Fruit fly (Drosophila melanogaster) whole organism, wandering third instar larva: ENCODE data around the gene sad.

ENCODE experiments used
- Abd-B ChIP-seq: fragments of >200 bp; optimal IDR thresholded peaks from 2 replicates; lab custom pipeline; 2017; ENCODE audit warnings: missing biosample characterization, missing genetic modification characterization
- CG32264 ChIP-seq: fragments of 200-800 bp; sonication (Bioruptor generic); optimal IDR thresholded peaks from 2 replicates; lab custom pipeline; 2016; ENCODE audit warnings: missing biosample characterization, missing genetic modification characterization
- CG9705 ChIP-seq: fragments of 200-800 bp; sonication (Bioruptor generic); optimal IDR thresholded peaks from 2 replicates; lab custom pipeline; 2018; ENCODE audit warnings: missing biosample characterization, mild to moderate bottlenecking, missing genetic modification characterization
- CrebA ChIP-seq: fragments of 200-800 bp; sonication (Bioruptor generic); optimal IDR thresholded peaks from 2 replicates; lab custom pipeline; 2016; ENCODE audit warnings: missing biosample characterization, mild to moderate bottlenecking, missing genetic modification characterization, borderline replicate concordance
- Dfd ChIP-seq: fragments of >200 bp; optimal IDR thresholded peaks from 2 replicates; lab custom pipeline; 2017; ENCODE audit warnings: missing biosample characterization, missing genetic modification characterization
- Dif ChIP-seq: fragments of 200-275, 200-300 bp; sonication (Bioruptor generic); optimal IDR thresholded peaks from 2 replicates; lab custom pipeline; 2018; ENCODE audit warnings: missing biosample characterization, missing genetic modification characterization; ENCODE audit not compliant: partially characterized antibody
- GATAd ChIP-seq: sonication (Bioruptor generic); optimal IDR thresholded peaks from 2 replicates; lab custom pipeline; 2016; ENCODE audit warnings: missing biosample characterization, missing genetic modification characterization
- HLH106 ChIP-seq: fragments of 200-800 bp; optimal IDR thresholded peaks from 3 replicates; lab custom pipeline; 2019; ENCODE audit warnings: missing biosample characterization, mild to moderate bottlenecking, missing genetic modification characterization, moderate library complexity
- Hnf4 ChIP-seq: fragments of 200-800 bp; sonication (Bioruptor generic); optimal IDR thresholded peaks from 2 replicates; lab custom pipeline; 2016; ENCODE audit warnings: missing biosample characterization, mild to moderate bottlenecking, missing genetic modification characterization
- Hr78 ChIP-seq: fragments of >200 bp; optimal IDR thresholded peaks from 2 replicates; lab custom pipeline; 2017; ENCODE audit warnings: missing biosample characterization, missing genetic modification characterization
- Hr83 ChIP-seq: fragments of 200-300 bp; sonication (Bioruptor generic); optimal IDR thresholded peaks from 2 replicates; lab custom pipeline; 2016; ENCODE audit warnings: missing biosample characterization, mild to moderate bottlenecking, missing genetic modification characterization, moderate library complexity; ENCODE audit not compliant: poor library complexity, severe bottlenecking
- Jra ChIP-seq: sonication (Bioruptor generic); optimal IDR thresholded peaks from 2 replicates; lab custom pipeline; 2016; ENCODE audit warnings: missing biosample characterization, missing genetic modification characterization
- Mio ChIP-seq: sonication (Bioruptor generic); optimal IDR thresholded peaks from 2 replicates; lab custom pipeline; 2016; ENCODE audit warnings: missing biosample characterization, missing genetic modification characterization
- Myc ChIP-seq: fragments of >200 bp; optimal IDR thresholded peaks from 2 replicates; lab custom pipeline; 2017
- OdsH ChIP-seq: fragments of 200-800 bp; sonication (Bioruptor generic); optimal IDR thresholded peaks from 2 replicates; lab custom pipeline; 2016; ENCODE audit warnings: missing biosample characterization, mild to moderate bottlenecking, missing genetic modification characterization
- Rel ChIP-seq, 2 experiments: fragments of 200-800 bp; sonication (Bioruptor generic) in 1 of 2; optimal IDR thresholded peaks; 2 replicates in 1 of 2; 3 replicates in 1 of 2; lab custom pipeline; 2016 to 2019; ENCODE audit warnings: mild to moderate bottlenecking in 2 of 2, missing biosample characterization in 2 of 2, missing genetic modification characterization in 2 of 2, moderate library complexity in 1 of 2
- Sp1 ChIP-seq: fragments of 200-800 bp; sonication (Bioruptor generic); optimal IDR thresholded peaks from 3 replicates; lab custom pipeline; 2019; ENCODE audit warnings: missing biosample characterization, mild to moderate bottlenecking, missing genetic modification characterization, moderate library complexity
- Vsx2 ChIP-seq: fragments of 200-300, 225-300 bp; sonication (Bioruptor generic); optimal IDR thresholded peaks from 2 replicates; lab custom pipeline; 2018; ENCODE audit warnings: missing biosample characterization, missing genetic modification characterization; ENCODE audit not compliant: partially characterized antibody
- br ChIP-seq: fragments of 200-800 bp; sonication (Bioruptor generic); optimal IDR thresholded peaks from 2 replicates; lab custom pipeline; 2016; ENCODE audit warnings: missing biosample characterization, missing genetic modification characterization
- brk ChIP-seq: fragments of 200-800 bp; sonication (Bioruptor generic); optimal IDR thresholded peaks from 2 replicates; lab custom pipeline; 2016; ENCODE audit warnings: missing biosample characterization, mild to moderate bottlenecking, missing genetic modification characterization
- dl ChIP-seq, 2 experiments: fragments of 175-275, 200-275 bp in 1 of 2; fragments of 200-275 bp in 1 of 2; sonication (Bioruptor generic); optimal IDR thresholded peaks; lab custom pipeline; 2018; ENCODE audit warnings: mild to moderate bottlenecking in 2 of 2, missing biosample characterization in 2 of 2, missing genetic modification characterization in 2 of 2, moderate library complexity in 2 of 2; ENCODE audit not compliant: partially characterized antibody in 2 of 2, insufficient read depth in 1 of 2
- dmrt93B ChIP-seq: fragments of 200-800 bp; sonication (Bioruptor generic); optimal IDR thresholded peaks from 2 replicates; lab custom pipeline; 2018; ENCODE audit warnings: missing biosample characterization, mild to moderate bottlenecking, missing genetic modification characterization
- dsf ChIP-seq: sonication (Bioruptor generic); optimal IDR thresholded peaks from 2 replicates; lab custom pipeline; 2016; ENCODE audit warnings: missing biosample characterization, missing genetic modification characterization, borderline replicate concordance
- ey ChIP-seq: fragments of 200-800 bp; sonication (Bioruptor generic); optimal IDR thresholded peaks from 2 replicates; lab custom pipeline; 2016; ENCODE audit warnings: missing biosample characterization, missing genetic modification characterization
- foxo ChIP-seq, 2 experiments: fragments of 200-800 bp; sonication (Bioruptor generic); optimal IDR thresholded peaks; 2 replicates in 1 of 2; 3 replicates in 1 of 2; lab custom pipeline; 2016 to 2017; ENCODE audit warnings: missing biosample characterization in 2 of 2, missing genetic modification characterization in 2 of 2
- fru ChIP-seq: fragments of 200-800 bp; sonication (Bioruptor generic); optimal IDR thresholded peaks from 3 replicates; lab custom pipeline; 2016; ENCODE audit warnings: missing biosample characterization, mild to moderate bottlenecking, missing genetic modification characterization
- h ChIP-seq: fragments of 200-800 bp; sonication (Bioruptor generic); optimal IDR thresholded peaks from 3 replicates; lab custom pipeline; 2016; ENCODE audit warnings: missing biosample characterization, mild to moderate bottlenecking, missing genetic modification characterization
- jim ChIP-seq: fragments of 175-275, 200-325 bp; sonication (Bioruptor generic); optimal IDR thresholded peaks from 2 replicates; lab custom pipeline; 2016; ENCODE audit warnings: missing biosample characterization, mild to moderate bottlenecking, missing genetic modification characterization
- pan ChIP-seq: fragments of >200 bp; optimal IDR thresholded peaks from 2 replicates; lab custom pipeline; 2017
- psq ChIP-seq: fragments of 200-800 bp; sonication (Bioruptor generic); optimal IDR thresholded peaks from 3 replicates; lab custom pipeline; 2017; ENCODE audit warnings: missing biosample characterization, mild to moderate bottlenecking, missing genetic modification characterization, moderate library complexity
- rgr ChIP-seq: fragments of 200-800 bp; sonication (Bioruptor generic); optimal IDR thresholded peaks from 3 replicates; lab custom pipeline; 2016; ENCODE audit warnings: missing biosample characterization, mild to moderate bottlenecking, missing genetic modification characterization
- sage ChIP-seq: fragments of 200-800 bp; sonication (Bioruptor generic); optimal IDR thresholded peaks from 2 replicates; lab custom pipeline; 2016; ENCODE audit warnings: missing biosample characterization, mild to moderate bottlenecking, missing genetic modification characterization
- tai ChIP-seq: sonication (Bioruptor generic); optimal IDR thresholded peaks from 2 replicates; lab custom pipeline; 2016; ENCODE audit warnings: missing biosample characterization, missing genetic modification characterization
- usp ChIP-seq: fragments of >200 bp; optimal IDR thresholded peaks from 2 replicates; lab custom pipeline; 2017; ENCODE audit warnings: missing biosample characterization, missing genetic modification characterization
- woc ChIP-seq: sonication (Bioruptor generic); optimal IDR thresholded peaks from 2 replicates; lab custom pipeline; 2016; ENCODE audit warnings: missing biosample characterization, mild to moderate bottlenecking, missing genetic modification characterization

Gene sad

DNA sequence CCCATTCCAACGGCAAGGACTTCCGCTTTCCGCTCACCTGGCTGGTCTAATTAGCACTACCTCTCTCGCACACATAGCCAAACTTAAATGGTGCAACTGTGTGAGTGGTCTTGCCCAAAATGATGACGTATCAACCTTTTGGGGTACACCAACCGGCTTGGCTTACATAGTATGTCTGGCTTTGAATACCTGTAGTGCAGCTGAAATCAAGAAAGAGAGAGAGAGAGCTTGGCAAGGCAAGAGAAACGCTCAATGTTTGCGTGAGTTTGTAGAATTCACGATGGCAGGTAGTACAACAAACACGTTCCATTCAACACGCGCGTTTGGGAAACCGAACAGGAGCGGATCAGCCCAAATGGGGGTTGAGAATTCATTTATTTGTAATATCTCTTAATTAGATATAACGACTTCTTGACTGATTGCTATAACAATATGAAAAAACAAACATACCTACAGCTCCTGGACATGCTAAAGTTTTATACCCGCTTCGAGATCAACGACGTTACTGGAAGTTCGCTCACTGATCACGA is 11.1 kb downstream of the sad start:
- peak; percentile 36 for TF ChIP-seq HLH106 (tag; lab: Kevin White, UChicago)
- TF ChIP-seq Mio (GFP tag; lab: Kevin White, UChicago) = no peak
- peak; percentile 81 for TF ChIP-seq woc
- no peak for TF ChIP-seq brk (GFP tag; lab: Kevin White, UChicago)
- peak; percentile 34 for TF ChIP-seq br
- TF ChIP-seq foxo (GFP tag; optimal IDR thresholded peaks at IDR 0.05; lab: Kevin White, UChicago) = peak in 1 of 2 experiments; percentile 64
- TF ChIP-seq Jra (GFP tag; lab: Kevin White, UChicago) = no peak
- no peak for TF ChIP-seq pan (lab: Kevin White, UChicago)
- no peak for TF ChIP-seq jim (GFP tag; lab: Kevin White, UChicago)
- TF ChIP-seq fru (GFP tag; lab: Kevin White, UChicago) = peak; percentile 46
- peak; percentile 60 for TF ChIP-seq sage
- no peak for TF ChIP-seq Dfd (GFP tag; lab: Kevin White, UChicago)
- TF ChIP-seq OdsH (GFP tag; lab: Kevin White, UChicago) = peak; percentile 23
- peak; percentile 23 for TF ChIP-seq dmrt93B
- TF ChIP-seq Sp1 (GFP tag; lab: Kevin White, UChicago) = no peak
- TF ChIP-seq CG32264 (GFP tag; lab: Kevin White, UChicago) = no peak
- peak; percentile 60 to 65 for TF ChIP-seq dl (GFP tag; optimal IDR thresholded peaks at IDR 0.05; lab: Kevin White, UChicago; ENCODE audit: insufficient read depth in 1 of 2, partially characterized antibody in 2 of 2)
- TF ChIP-seq Vsx2 (GFP tag; lab: Kevin White, UChicago) = peak; percentile 94
- peak; percentile 79 for TF ChIP-seq Dif
- peak; percentile 61 for TF ChIP-seq CrebA (GFP tag; lab: Kevin White, UChicago)
- TF ChIP-seq h (GFP tag; lab: Kevin White, UChicago) = peak; percentile 63
- peak; percentile 47 for TF ChIP-seq ey
- no peak for TF ChIP-seq GATAd (GFP tag; lab: Kevin White, UChicago)
- TF ChIP-seq CG9705 (GFP tag; lab: Kevin White, UChicago) = no peak
- TF ChIP-seq dsf (GFP tag; lab: Kevin White, UChicago) = no peak
- TF ChIP-seq psq = no peak
- no peak for TF ChIP-seq Hr78 (GFP tag; lab: Kevin White, UChicago)
- TF ChIP-seq Hnf4 (GFP tag; lab: Kevin White, UChicago) = no peak
- no peak for TF ChIP-seq Rel (GFP tag; optimal IDR thresholded peaks at IDR 0.05; lab: Kevin White, UChicago)
- TF ChIP-seq Rel (tag; optimal IDR thresholded peaks at IDR 0.05; lab: Kevin White, UChicago) = no peak
- TF ChIP-seq, all 38 proteins: peak for 14

DNA sequence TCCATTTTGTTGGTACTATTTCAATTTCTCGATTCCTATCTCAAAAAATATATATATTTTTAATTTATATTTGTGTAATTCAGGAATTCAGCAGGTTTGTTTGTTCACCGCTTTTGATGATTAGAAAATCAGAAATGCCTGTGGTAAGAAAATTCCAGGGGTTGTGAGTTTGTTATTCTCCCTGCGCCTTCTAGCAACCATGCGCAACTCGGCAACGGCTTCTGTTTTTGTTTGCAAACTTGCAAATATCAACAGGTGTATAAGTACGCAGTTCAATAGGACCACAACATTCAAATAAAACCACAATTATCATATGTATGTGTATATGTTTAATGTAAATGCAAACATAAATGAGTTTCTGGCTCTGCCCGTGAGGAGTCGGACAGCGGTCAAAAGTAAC is 16.2 kb downstream of the sad start, which contains the start of gene Dnali1:
Gene Dnali1, minus strand, starts transcription at position 101 of the 400 bp plus-strand sequence.
- TF ChIP-seq CG32264 (GFP tag; lab: Kevin White, UChicago) (no peak), tai (GFP tag; lab: Kevin White, UChicago) (no peak), Hr78 (GFP tag; lab: Kevin White, UChicago) (no peak), Hr83 (no peak), dsf (GFP tag; lab: Kevin White, UChicago) (no peak), fru (GFP tag; lab: Kevin White, UChicago) (no peak), Sp1 (GFP tag; lab: Kevin White, UChicago) (no peak), sage (no peak), Jra (GFP tag; lab: Kevin White, UChicago) (no peak), GATAd (GFP tag; lab: Kevin White, UChicago) (no peak), usp (no peak), Myc (lab: Kevin White, UChicago) (no peak), OdsH (GFP tag; lab: Kevin White, UChicago) (no peak), Abd-B (GFP tag; lab: Kevin White, UChicago) (no peak), Dif (no peak), pan (lab: Kevin White, UChicago) (no peak), dl (GFP tag; optimal IDR thresholded peaks at IDR 0.05; lab: Kevin White, UChicago; ENCODE audit: insufficient read depth in 1 of 2, partially characterized antibody in 2 of 2) (no peak)
- TF ChIP-seq, all 38 proteins: peak for 0

dm6 chr3R:11897282-11897681 is 20.2 kb downstream of the sad start, which contains the start of gene CG34307:
CG34307 (plus strand) TSS chr3R:11897582.
- TF ChIP-seq HLH106 (tag; lab: Kevin White, UChicago) (no peak), CG9705 (GFP tag; lab: Kevin White, UChicago) (no peak), OdsH (GFP tag; lab: Kevin White, UChicago) (no peak), CrebA (GFP tag; lab: Kevin White, UChicago) (no peak), jim (GFP tag; lab: Kevin White, UChicago) (no peak), rgr (GFP tag; lab: Kevin White, UChicago) (no peak), Abd-B (GFP tag; lab: Kevin White, UChicago) (no peak), br (no peak), Sp1 (GFP tag; lab: Kevin White, UChicago) (no peak), Dfd (GFP tag; lab: Kevin White, UChicago) (no peak), GATAd (GFP tag; lab: Kevin White, UChicago) (no peak), Dif (no peak)
- TF ChIP-seq, all 38 proteins: peak for 0
